Worm (Caenorhabditis elegans): ENCODE measurements around the gene marc-5.

The marc-5 gene

ce11 chrII:12420486-12420885 is 41.2 kb upstream of the marc-5 start, which contains the start of gene sre-26:
Gene sre-26 (minus strand): TSS chrII:12420586.
- TF ChIP-seq ztf-11 (tag; optimal IDR thresholded peaks at IDR 0.05) (no peak), C16A3.4 (tag; optimal IDR thresholded peaks at IDR 0.05) (no peak)

- TF ChIP-seq C16A3.4 (tag; optimal IDR thresholded peaks at IDR 0.05) (no peak), dsc-1 (tag; optimal IDR thresholded peaks at IDR 0.05) (no peak), fkh-8 (tag; optimal IDR thresholded peaks at IDR 0.05) (peak; percentile 68), nhr-19 (GFP tag; conservative IDR thresholded peaks at IDR 0.05) (no peak), lsy-2 (tag; optimal IDR thresholded peaks at IDR 0.05) (no peak), zip-4 (GFP tag; optimal IDR thresholded peaks at IDR 0.05) (no peak), skn-1 (tag; optimal IDR thresholded peaks at IDR 0.05) (no peak), nhr-47 (tag; optimal IDR thresholded peaks at IDR 0.05) (peak; percentile 46), hlh-4 (tag; optimal IDR thresholded peaks at IDR 0.05) (peak; percentile 99), irx-1 (tag; optimal IDR thresholded peaks at IDR 0.05) (no peak), Y116A8C.19 (tag; optimal IDR thresholded peaks at IDR 0.05; ENCODE audit: borderline replicate concordance) (no peak), lin-15B (tag; optimal IDR thresholded peaks at IDR 0.05) (no peak), nhr-28 (tag; optimal IDR thresholded peaks at IDR 0.05) (no peak)
These were observed 38.7 kb upstream of the marc-5 start for ce11 chrII:12417996-12418395.

- TF ChIP-seq lsy-2 (tag; optimal IDR thresholded peaks at IDR 0.05) (no peak), dpl-1 (GFP tag; optimal IDR thresholded peaks at IDR 0.05) (no peak), lin-35 (GFP tag; optimal IDR thresholded peaks at IDR 0.05) (no peak), nhr-84 (tag; optimal IDR thresholded peaks at IDR 0.05) (no peak), lir-3 (tag; optimal IDR thresholded peaks at IDR 0.05; ENCODE audit: poor library complexity) (no peak), aly-2 (tag; optimal IDR thresholded peaks at IDR 0.05) (no peak), elt-3 (tag; optimal IDR thresholded peaks at IDR 0.05) (no peak), nhr-77 (tag; optimal IDR thresholded peaks at IDR 0.05) (no peak), zip-4 (GFP tag; optimal IDR thresholded peaks at IDR 0.05) (no peak), ceh-88 (GFP tag; IDR thresholded peaks at IDR 0.05) (no peak), ceh-90 (tag; optimal IDR thresholded peaks at IDR 0.05) (no peak), ceh-63 (GFP tag; optimal IDR thresholded peaks at IDR 0.05) (no peak), unc-130 (tag; optimal IDR thresholded peaks at IDR 0.05) (no peak), fkh-10 (GFP tag; optimal IDR thresholded peaks at IDR 0.05) (no peak), lin-39 (tag; optimal IDR thresholded peaks at IDR 0.05) (no peak), vab-15 (tag; optimal IDR thresholded peaks at IDR 0.05) (no peak), fkh-8 (tag; optimal IDR thresholded peaks at IDR 0.05) (no peak), nhr-11 (tag; optimal IDR thresholded peaks at IDR 0.05) (no peak), mab-9 (GFP tag; IDR thresholded peaks at IDR 0.05) (no peak)
These were observed 38.2 kb upstream of the marc-5 start, which contains the start of gene sre-27 for ce11 chrII:12417514-12417913. Gene sre-27 (minus strand): TSS chrII:12417614.

ce11 chrII:12414805-12415204 is 35.5 kb upstream of the marc-5 start, which contains the start of gene Y57A10C.11:
Gene Y57A10C.11 (minus strand): TSS chrII:12414905.
- TF ChIP-seq sox-4 (tag; optimal IDR thresholded peaks at IDR 0.05): no peak
- no peak for TF ChIP-seq unc-30 (tag; optimal IDR thresholded peaks at IDR 0.05)
- no peak for TF ChIP-seq nhr-76 (tag; optimal IDR thresholded peaks at IDR 0.05)
- no peak for TF ChIP-seq fkh-8 (tag; optimal IDR thresholded peaks at IDR 0.05)
- no peak for TF ChIP-seq snu-23 (GFP tag; optimal IDR thresholded peaks at IDR 0.05)
- TF ChIP-seq ceh-90 (tag; optimal IDR thresholded peaks at IDR 0.05): no peak
- TF ChIP-seq egl-13 (tag; optimal IDR thresholded peaks at IDR 0.05): no peak
- no peak for TF ChIP-seq fos-1 (tag; optimal IDR thresholded peaks at IDR 0.05)
- no peak for TF ChIP-seq nhr-85 (tag)
- no peak for TF ChIP-seq F16B12.6 (tag; optimal IDR thresholded peaks at IDR 0.05)
- no peak for TF ChIP-seq skn-1 (tag; optimal IDR thresholded peaks at IDR 0.05)
- no peak for TF ChIP-seq egl-27 (tag; optimal IDR thresholded peaks at IDR 0.05)
- no peak for TF ChIP-seq dpl-1 (GFP tag; optimal IDR thresholded peaks at IDR 0.05)
- no peak for TF ChIP-seq vab-15 (tag; optimal IDR thresholded peaks at IDR 0.05)
- TF ChIP-seq fkh-4 (tag; optimal IDR thresholded peaks at IDR 0.05; ENCODE audit: borderline replicate concordance): no peak
- no peak for TF ChIP-seq ama-1 (optimal IDR thresholded peaks at IDR 0.05)
- no peak for TF ChIP-seq nhr-71 (tag; optimal IDR thresholded peaks at IDR 0.05)

Measured in whole organism, L1 larva.